Fruit fly (Drosophila melanogaster) whole organism, embryonic: ENCODE measurements around the gene Cisd2.
A peak's percentile ranks its signal among the peaks of the same experiment; 100 is the strongest.

ENCODE experiments used
- Abd-B ChIP-seq: fragments of 200-800 bp; sonication (Bioruptor generic); optimal IDR thresholded peaks from 2 replicates; lab custom pipeline; 2018; ENCODE audit warnings: missing biosample characterization, mild to moderate bottlenecking, missing genetic modification characterization, moderate library complexity
- BtbVII ChIP-seq: fragments of 200-800 bp; sonication (Bioruptor generic); optimal IDR thresholded peaks from 3 replicates; lab custom pipeline; 2017; ENCODE audit warnings: missing biosample characterization, mild to moderate bottlenecking, missing genetic modification characterization
- C15 ChIP-seq: fragments of 200-800 bp; sonication (Bioruptor generic); IDR thresholded peaks from 3 replicates; pipeline ENCODE4 v1.3.6; 2022; ENCODE audit warnings: missing biosample characterization, missing genetic modification characterization
- CG12071 ChIP-seq: fragments of 200-800 bp; sonication (Bioruptor generic); optimal IDR thresholded peaks from 3 replicates; lab custom pipeline; 2018; ENCODE audit warnings: missing biosample characterization, mild to moderate bottlenecking, missing genetic modification characterization
- CG13296 ChIP-seq: fragments of 200-800 bp; sonication (Bioruptor generic); optimal IDR thresholded peaks from 3 replicates; lab custom pipeline; 2018; ENCODE audit warnings: missing biosample characterization, mild to moderate bottlenecking, missing genetic modification characterization
- CG13894 ChIP-seq: fragments of 200-800 bp; sonication (Bioruptor generic); optimal IDR thresholded peaks from 3 replicates; lab custom pipeline; 2018; ENCODE audit warnings: missing biosample characterization, mild to moderate bottlenecking, missing genetic modification characterization, moderate library complexity
- CG14014 ChIP-seq: fragments of 200-800 bp; sonication (Bioruptor generic); IDR thresholded peaks from 2 replicates; pipeline ENCODE4 v1.3.6; 2022; ENCODE audit warnings: missing biosample characterization, missing genetic modification characterization
- CG14710 ChIP-seq: fragments of 200-800 bp; sonication (Bioruptor generic); optimal IDR thresholded peaks from 3 replicates; lab custom pipeline; 2019; ENCODE audit warnings: missing biosample characterization, mild to moderate bottlenecking, missing genetic modification characterization, moderate library complexity
- CG1602 ChIP-seq: fragments of 200-800 bp; sonication (Bioruptor generic); optimal IDR thresholded peaks from 3 replicates; lab custom pipeline; 2016; ENCODE audit warnings: missing biosample characterization, missing genetic modification characterization
- CG17802 ChIP-seq: fragments of 200-800 bp; sonication (Bioruptor generic); optimal IDR thresholded peaks from 2 replicates; lab custom pipeline; 2018; ENCODE audit warnings: missing biosample characterization, mild to moderate bottlenecking, missing genetic modification characterization, moderate library complexity
- CG17829 ChIP-seq: fragments of 200-800 bp; optimal IDR thresholded peaks from 2 replicates; lab custom pipeline; 2019; ENCODE audit warnings: missing biosample characterization, mild to moderate bottlenecking, missing genetic modification characterization, moderate library complexity
- CG2678 ChIP-seq: fragments of 200-800 bp; sonication (Bioruptor generic); optimal IDR thresholded peaks from 3 replicates; lab custom pipeline; 2019; ENCODE audit warnings: missing biosample characterization, mild to moderate bottlenecking, missing genetic modification characterization, moderate library complexity
- CG2712 ChIP-seq: fragments of 200-800 bp; optimal IDR thresholded peaks from 3 replicates; lab custom pipeline; 2019; ENCODE audit warnings: missing biosample characterization, mild to moderate bottlenecking, missing genetic modification characterization, moderate library complexity
- CG32532 ChIP-seq: fragments of 200-800 bp; sonication (Bioruptor generic); IDR thresholded peaks from 2 replicates; pipeline ENCODE4 v1.3.6; 2022; ENCODE audit warnings: missing biosample characterization, missing genetic modification characterization
- CG34376 ChIP-seq: fragments of 200-800 bp; sonication (Bioruptor generic); optimal IDR thresholded peaks from 2 replicates; lab custom pipeline; 2018; ENCODE audit warnings: missing biosample characterization, mild to moderate bottlenecking, missing genetic modification characterization
- CG3726 ChIP-seq: fragments of 200-800 bp; sonication (Bioruptor generic); IDR thresholded peaks from 3 replicates; pipeline ENCODE4, ENCODE4 v1.3.6; 2022; ENCODE audit warnings: missing biosample characterization, missing genetic modification characterization
- CG42726 ChIP-seq: fragments of 200-800 bp; sonication (Bioruptor generic); IDR thresholded peaks from 2 replicates; pipeline ENCODE4 v1.3.6; 2022; ENCODE audit warnings: missing biosample characterization, missing genetic modification characterization; ENCODE audit not compliant: partially characterized antibody
- CG4328 ChIP-seq: fragments of 200-800 bp; sonication (Bioruptor generic); optimal IDR thresholded peaks from 3 replicates; lab custom pipeline; 2017; ENCODE audit warnings: missing biosample characterization, missing genetic modification reagents, missing genetic modification characterization
- CG43689 ChIP-seq: fragments of 200-800 bp; sonication (Bioruptor generic); IDR thresholded peaks from 2 replicates; pipeline ENCODE4 v1.3.6; 2022; ENCODE audit warnings: missing biosample characterization, missing genetic modification characterization
- CG4820 ChIP-seq: fragments of 200-800 bp; sonication (Bioruptor generic); optimal IDR thresholded peaks from 3 replicates; lab custom pipeline; 2016; ENCODE audit warnings: missing biosample characterization, missing genetic modification characterization
- CG8089 ChIP-seq: fragments of 200-800 bp; sonication (Bioruptor generic); optimal IDR thresholded peaks from 3 replicates; lab custom pipeline; 2016; ENCODE audit warnings: missing biosample characterization, missing genetic modification characterization
- CG8359 ChIP-seq: fragments of 200-800 bp; sonication (Bioruptor generic); optimal IDR thresholded peaks from 2 replicates; lab custom pipeline; 2017; ENCODE audit warnings: missing biosample characterization, mild to moderate bottlenecking, missing genetic modification characterization, borderline replicate concordance
- CG8765 ChIP-seq: fragments of 200-800 bp; sonication (Bioruptor generic); IDR thresholded peaks from 2 replicates; pipeline ENCODE4 v1.3.6; 2022; ENCODE audit warnings: missing biosample characterization, missing genetic modification characterization
- CG8944 ChIP-seq: fragments of 200-800 bp; sonication (Bioruptor generic); optimal IDR thresholded peaks from 3 replicates; lab custom pipeline; 2016; ENCODE audit warnings: missing biosample characterization, missing genetic modification characterization
- CG9797 ChIP-seq: fragments of 200-800 bp; sonication (Bioruptor generic); optimal IDR thresholded peaks from 3 replicates; lab custom pipeline; 2018; ENCODE audit warnings: missing biosample characterization, mild to moderate bottlenecking, missing genetic modification characterization
- CHES-1-like ChIP-seq: fragments of 200-800 bp; sonication (Bioruptor generic); optimal IDR thresholded peaks from 2 replicates; lab custom pipeline; 2016; ENCODE audit warnings: missing biosample characterization, missing genetic modification characterization
- CkIIα-i1 ChIP-seq: fragments of 200-800 bp; sonication (Bioruptor generic); IDR thresholded peaks from 2 replicates; pipeline ENCODE4 v1.3.6; 2022; ENCODE audit warnings: missing biosample characterization, missing genetic modification characterization
- E2f1 ChIP-seq: fragments of 200-800 bp; sonication (Bioruptor generic); IDR thresholded peaks from 2 replicates; pipeline ENCODE4 v1.3.6; 2022; ENCODE audit warnings: missing biosample characterization, missing genetic modification characterization
- E2f2 ChIP-seq: fragments of 200-800 bp; sonication (Bioruptor generic); IDR thresholded peaks from 2 replicates; pipeline ENCODE4 v1.3.6; 2022; ENCODE audit warnings: missing biosample characterization, missing genetic modification characterization
- Hmr ChIP-seq: fragments of 200-800 bp; sonication (Bioruptor generic); optimal IDR thresholded peaks from 3 replicates; lab custom pipeline; 2017; ENCODE audit warnings: mild to moderate bottlenecking, missing biosample characterization, missing genetic modification reagents, missing genetic modification characterization
- MTF-1 ChIP-seq: fragments of 200-800 bp; sonication (Bioruptor generic); optimal IDR thresholded peaks from 2 replicates; lab custom pipeline; 2018; ENCODE audit warnings: missing biosample characterization, mild to moderate bottlenecking, missing genetic modification characterization, borderline replicate concordance
- PHDP ChIP-seq: fragments of 200-800 bp; sonication (Bioruptor generic); optimal IDR thresholded peaks from 3 replicates; lab custom pipeline; 2018; ENCODE audit warnings: missing biosample characterization, mild to moderate bottlenecking, missing genetic modification characterization, moderate library complexity
- Rx ChIP-seq: fragments of 200-800 bp; sonication (Bioruptor generic); IDR thresholded peaks from 2 replicates; pipeline ENCODE4 v1.3.6; 2022; ENCODE audit warnings: missing biosample characterization, missing genetic modification characterization
- Ssrp ChIP-seq: fragments of 200-800 bp; sonication (Bioruptor generic); optimal IDR thresholded peaks from 2 replicates; lab custom pipeline; 2018; ENCODE audit warnings: missing biosample characterization, mild to moderate bottlenecking, missing genetic modification characterization, moderate library complexity
- YL-1 ChIP-seq: fragments of 200-800 bp; sonication (Bioruptor generic); optimal IDR thresholded peaks from 3 replicates; lab custom pipeline; 2017; ENCODE audit warnings: missing biosample characterization, mild to moderate bottlenecking, missing genetic modification characterization
- ase ChIP-seq: fragments of 200-800 bp; sonication (Bioruptor generic); IDR thresholded peaks from 3 replicates; pipeline ENCODE4 v1.3.6; 2022; ENCODE audit warnings: missing biosample characterization, missing genetic modification characterization
- cg ChIP-seq: fragments of 200-800 bp; sonication (Bioruptor generic); optimal IDR thresholded peaks from 3 replicates; lab custom pipeline; 2019; ENCODE audit warnings: missing biosample characterization, mild to moderate bottlenecking, missing genetic modification characterization, moderate library complexity
- crc ChIP-seq: fragments of 200-800 bp; sonication (Bioruptor generic); optimal IDR thresholded peaks from 2 replicates; lab custom pipeline; 2016; ENCODE audit warnings: missing biosample characterization, missing genetic modification characterization
- crol ChIP-seq: fragments of 200-800 bp; sonication (Bioruptor generic); IDR thresholded peaks from 2 replicates; pipeline ENCODE4 v1.3.6; 2022; ENCODE audit warnings: missing biosample characterization, missing genetic modification characterization
- dati ChIP-seq: fragments of 200-800 bp; sonication (Bioruptor generic); IDR thresholded peaks from 2 replicates; pipeline ENCODE4 v1.3.6; 2022; ENCODE audit warnings: missing biosample characterization, missing genetic modification characterization
- disco-r ChIP-seq: fragments of 200-800 bp; sonication (Bioruptor generic); optimal IDR thresholded peaks from 2 replicates; lab custom pipeline; 2016; ENCODE audit warnings: missing biosample characterization, missing genetic modification characterization
- insv ChIP-seq, 2 experiments: fragments of 200-800 bp; sonication (Bioruptor generic); optimal IDR thresholded peaks; 3 replicates each; lab custom pipeline; 2016 to 2018; ENCODE audit warnings: missing biosample characterization in 2 of 2, missing genetic modification characterization in 2 of 2
- odd ChIP-seq: fragments of 200-800 bp; sonication (Bioruptor generic); optimal IDR thresholded peaks from 2 replicates; lab custom pipeline; 2017; ENCODE audit warnings: missing biosample characterization, mild to moderate bottlenecking, missing genetic modification characterization
- org-1 ChIP-seq: fragments of 200-800 bp; sonication (Bioruptor generic); optimal IDR thresholded peaks from 2 replicates; lab custom pipeline; 2017; ENCODE audit warnings: missing biosample characterization, missing genetic modification characterization
- pho ChIP-seq: fragments of 200-800 bp; sonication (Bioruptor generic); optimal IDR thresholded peaks from 2 replicates; lab custom pipeline; 2016; ENCODE audit warnings: missing biosample characterization, missing genetic modification characterization
- ranshi ChIP-seq: fragments of 200-800 bp; sonication (Bioruptor generic); IDR thresholded peaks from 2 replicates; pipeline ENCODE4 v1.3.6; 2022; ENCODE audit warnings: missing biosample characterization, missing genetic modification characterization
- rib ChIP-seq: fragments of 200-800 bp; sonication (Bioruptor generic); IDR thresholded peaks from 2 replicates; pipeline ENCODE4 v1.3.6; 2022; ENCODE audit warnings: missing biosample characterization, missing genetic modification characterization
- sqz ChIP-seq: fragments of 200-800 bp; sonication (Bioruptor generic); optimal IDR thresholded peaks from 3 replicates; lab custom pipeline; 2018; ENCODE audit warnings: missing biosample characterization, mild to moderate bottlenecking, missing genetic modification characterization
- ssp ChIP-seq: fragments of 200-800 bp; sonication (Bioruptor generic); IDR thresholded peaks from 2 replicates; pipeline ENCODE4 v1.3.6; 2022; ENCODE audit warnings: missing biosample characterization, missing genetic modification characterization
- vfl ChIP-seq: fragments of 200-800 bp; sonication (Bioruptor generic); optimal IDR thresholded peaks from 2 replicates; lab custom pipeline; 2016; ENCODE audit warnings: missing biosample characterization, missing genetic modification characterization
- zen ChIP-seq: fragments of 200-800 bp; sonication (Bioruptor generic); optimal IDR thresholded peaks from 3 replicates; lab custom pipeline; 2018; ENCODE audit warnings: missing biosample characterization, mild to moderate bottlenecking, missing genetic modification characterization, moderate library complexity

The Cisd2 gene

dm6 chr3R:29214982-29215533, 8.2 kb downstream of the Cisd2 start (continued):
- TF ChIP-seq ranshi (GFP tag; lab: Robert Waterston, UW) (no peak), disco-r (GFP tag; lab: Kevin White, UChicago) (no peak), CG4820 (GFP tag; lab: Kevin White, UChicago) (no peak), CG8944 (no peak), CG9797 (GFP tag; lab: Kevin White, UChicago) (no peak), CG13894 (no peak), CG2712 (tag; lab: Kevin White, UChicago) (no peak), sqz (GFP tag; lab: Kevin White, UChicago) (peak; percentile 64), Abd-B (no peak), ase (no peak), CG2678 (tag; lab: Kevin White, UChicago) (peak; percentile 39), CG42726 (no peak), Hmr (GFP tag; lab: Kevin White, UChicago) (no peak), CG12071 (GFP tag; lab: Kevin White, UChicago) (no peak), insv (GFP tag; optimal IDR thresholded peaks at IDR 0.05; lab: Kevin White, UChicago) (peak in 1 of 2 experiments; percentile 96), CG8765 (no peak), YL-1 (GFP tag; lab: Kevin White, UChicago) (peak; percentile 14), CG8089 (GFP tag; lab: Kevin White, UChicago) (no peak), CG14014 (GFP tag; lab: Robert Waterston, UW) (no peak), pho (GFP tag; lab: Kevin White, UChicago) (no peak), CG17829 (tag; lab: Kevin White, UChicago) (no peak), PHDP (tag; lab: Kevin White, UChicago) (no peak), dati (GFP tag; lab: Robert Waterston, UW) (no peak), CG32532 (peak; percentile 46), Ssrp (tag; lab: Kevin White, UChicago) (no peak), org-1 (GFP tag; lab: Kevin White, UChicago) (no peak), CG14710 (tag; lab: Kevin White, UChicago) (no peak), CG4328 (GFP tag; lab: Kevin White, UChicago) (no peak), odd (GFP tag; lab: Kevin White, UChicago) (peak; percentile 8), vfl (GFP tag; lab: Kevin White, UChicago) (no peak), CkIIα-i1 (GFP tag; lab: Robert Waterston, UW) (no peak), CG34376 (peak; percentile 82), MTF-1 (GFP tag; lab: Kevin White, UChicago) (no peak), crc (no peak), crol (GFP tag; lab: Robert Waterston, UW) (peak; percentile 27; the same call in 1 of the 2 replicates), BtbVII (peak; percentile 24), CG13296 (GFP tag; lab: Kevin White, UChicago) (no peak), C15 (no peak), Rx (no peak), rib (GFP tag; lab: Robert Waterston, UW) (peak; percentile 9; the same call in 1 of the 2 replicates), CG8359 (no peak), CG17802 (no peak), CHES-1-like (peak; percentile 16), E2f2 (GFP tag; lab: Robert Waterston, UW) (no peak), cg (GFP tag; lab: Kevin White, UChicago) (peak; percentile 62), ssp (GFP tag; lab: Robert Waterston, UW) (no peak), E2f1 (GFP tag; lab: Robert Waterston, UW) (no peak), CG43689 (no peak), zen (tag; lab: Kevin White, UChicago) (peak; percentile 8), CG1602 (no peak), CG3726 (GFP tag; lab: Robert Waterston, UW) (no peak)
